Worm (Caenorhabditis elegans) whole organism, late embryonic: ENCODE results near the gene arrd-23.

Experiments
- ceh-24 ChIP-seq: sonication (generic microtip); optimal IDR thresholded peaks from 2 replicates; lab custom pipeline; 2016; ENCODE audit warnings: mild to moderate bottlenecking, missing genetic modification characterization, missing compliant biosample characterization
- elt-4 ChIP-seq: sonication (generic microtip); optimal IDR thresholded peaks from 2 replicates; lab custom pipeline; 2016; ENCODE audit warnings: missing genetic modification characterization, missing compliant biosample characterization
- gmeb-2 ChIP-seq: sonication (generic microtip); optimal IDR thresholded peaks from 2 replicates; lab custom pipeline; 2016; ENCODE audit warnings: missing genetic modification characterization, inconsistent platforms, missing compliant biosample characterization
- hlh-30 ChIP-seq: sonication (generic microtip); optimal IDR thresholded peaks from 2 replicates; lab custom pipeline; 2017; ENCODE audit warnings: antibody characterized with exemption, missing genetic modification characterization, missing compliant biosample characterization; ENCODE audit not compliant: insufficient read depth
- pax-1 ChIP-seq: fragments of 150-350 bp; optimal IDR thresholded peaks from 2 replicates; lab custom pipeline; 2014; ENCODE audit warnings: missing biosample characterization, missing genetic modification characterization
- sox-2 ChIP-seq: fragments of 200-800 bp; sonication (Bioruptor generic); IDR thresholded peaks from 2 replicates; pipeline ENCODE4 v1.3.6; 2022; ENCODE audit warnings: missing genetic modification reagents, missing genetic modification characterization, missing compliant biosample characterization

The arrd-23 gene

DNA sequence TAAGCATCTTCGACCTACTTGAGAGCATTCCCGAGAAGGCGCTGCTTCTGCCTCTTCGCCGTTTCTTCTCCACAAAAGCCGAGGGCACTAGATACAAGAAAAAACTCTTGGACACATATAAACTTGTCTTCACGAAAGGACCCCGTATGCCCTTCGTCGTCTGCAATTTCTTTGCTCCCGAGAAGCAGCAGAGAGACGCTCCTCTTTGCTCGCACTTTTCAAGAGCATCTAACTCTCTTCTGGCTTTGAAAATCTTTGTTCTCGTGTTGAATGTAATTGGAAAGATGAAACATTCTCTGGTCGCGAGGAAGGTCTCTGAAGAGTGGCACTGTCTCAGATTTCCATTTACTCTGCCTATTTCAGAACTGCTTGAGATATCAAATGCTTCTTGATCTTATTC is 53.2 kb downstream of the arrd-23 start:
- TF ChIP-seq gmeb-2 (tag; lab: Kevin White, UChicago) (no peak), elt-4 (tag; lab: Kevin White, UChicago) (no peak), sox-2 (GFP tag; lab: Robert Waterston, UW) (no peak), hlh-30 (no peak), pax-1 (no peak), ceh-24 (tag; lab: Kevin White, UChicago) (no peak)
